Fruit fly (Drosophila melanogaster) whole organism: Measurements from ENCODE around the gene CG4496.
A peak's percentile ranks its signal among the peaks of the same experiment; 100 is the strongest.

ENCODE experiments used
- CG8478 ChIP-seq: fragments of >200 bp; optimal IDR thresholded peaks from 2 replicates; lab custom pipeline; 2018; ENCODE audit warnings: inconsistent platforms
- Dll ChIP-seq: fragments of >200 bp; optimal IDR thresholded peaks from 2 replicates; lab custom pipeline; 2017
- EcR ChIP-seq, 2 experiments: fragments of >200 bp; optimal IDR thresholded peaks; 2 replicates each; lab custom pipeline; 2017; ENCODE audit warnings: missing biosample characterization in 2 of 2, missing genetic modification characterization in 2 of 2, missing genetic modification reagents in 2 of 2
- pan ChIP-seq: fragments of >200 bp; optimal IDR thresholded peaks from 2 replicates; lab custom pipeline; 2017
- psq ChIP-seq: fragments of >200 bp; optimal IDR thresholded peaks from 2 replicates; lab custom pipeline; 2017
- usp ChIP-seq: fragments of >200 bp; optimal IDR thresholded peaks from 2 replicates; lab custom pipeline; 2017; ENCODE audit warnings: missing biosample characterization, missing genetic modification characterization, mixed read lengths

CG4496 gene

dm6 chr2L:7189674-7190073 lies at the start of gene CG4496:
TSS of gene CG4496 (minus strand) at chr2L:7190010.
- TF ChIP-seq usp = no peak
- TF ChIP-seq Dll (lab: Kevin White, UChicago) = no peak
- peak in 1 of 2 experiments; percentile 27 for TF ChIP-seq EcR (GFP tag; optimal IDR thresholded peaks at IDR 0.05; lab: Kevin White, UChicago)
- no peak for TF ChIP-seq CG8478 (lab: Kevin White, UChicago)
- no peak for TF ChIP-seq pan (lab: Kevin White, UChicago)

dm6 chr2L:7239310-7239709 lies 49.5 kb upstream of the CG4496 start:
- no peak for TF ChIP-seq Dll (lab: Kevin White, UChicago)
- no peak for TF ChIP-seq psq (lab: Kevin White, UChicago)
- TF ChIP-seq pan (lab: Kevin White, UChicago) = no peak
- TF ChIP-seq usp = no peak
- TF ChIP-seq CG8478 (lab: Kevin White, UChicago) = no peak
- TF ChIP-seq EcR (GFP tag; optimal IDR thresholded peaks at IDR 0.05; lab: Kevin White, UChicago) = no peak

dm6 chr2L:7232713-7233112 lies 42.9 kb upstream of the CG4496 start, which contains the start of gene CG43800:
TSS of gene CG43800 (minus strand) at chr2L:7232813.
- TF ChIP-seq CG8478 (lab: Kevin White, UChicago) (no peak), usp (no peak), Dll (lab: Kevin White, UChicago) (no peak), EcR (GFP tag; optimal IDR thresholded peaks at IDR 0.05; lab: Kevin White, UChicago) (no peak), pan (lab: Kevin White, UChicago) (no peak), psq (lab: Kevin White, UChicago) (no peak)

- no peak for TF ChIP-seq usp
- no peak for TF ChIP-seq pan (lab: Kevin White, UChicago)
- TF ChIP-seq psq (lab: Kevin White, UChicago) = no peak
- TF ChIP-seq Dll (lab: Kevin White, UChicago) = no peak
- TF ChIP-seq EcR (GFP tag; optimal IDR thresholded peaks at IDR 0.05; lab: Kevin White, UChicago) = no peak
These were observed 37.6 kb upstream of the CG4496 start, which contains the start of gene CG43799 for dm6 chr2L:7227434-7227833. TSS of gene CG43799 (plus strand) at chr2L:7227734.

- TF ChIP-seq usp (no peak), psq (lab: Kevin White, UChicago) (no peak), Dll (lab: Kevin White, UChicago) (no peak), pan (lab: Kevin White, UChicago) (no peak), CG8478 (lab: Kevin White, UChicago) (no peak), EcR (GFP tag; optimal IDR thresholded peaks at IDR 0.05; lab: Kevin White, UChicago) (no peak)
These were observed 36.8 kb upstream of the CG4496 start for dm6 chr2L:7226587-7226986.

- TF ChIP-seq psq (lab: Kevin White, UChicago) (no peak), pan (lab: Kevin White, UChicago) (no peak), CG8478 (lab: Kevin White, UChicago) (no peak), usp (no peak), Dll (lab: Kevin White, UChicago) (no peak), EcR (GFP tag; optimal IDR thresholded peaks at IDR 0.05; lab: Kevin White, UChicago) (no peak)
These were observed 33.0 kb upstream of the CG4496 start, which contains the start of gene mEFG1 for dm6 chr2L:7222829-7223272. TSS of gene mEFG1 (minus strand) at chr2L:7223081.

dm6 chr2L:7219650-7220267 lies 29.9 kb upstream of the CG4496 start, which contains the start of gene CG13784:
TSS of gene CG13784 (minus strand) at chr2L:7220033.
- TF ChIP-seq EcR (GFP tag; optimal IDR thresholded peaks at IDR 0.05; lab: Kevin White, UChicago) = no peak
- TF ChIP-seq psq (lab: Kevin White, UChicago) = no peak
- no peak for TF ChIP-seq pan (lab: Kevin White, UChicago)
- no peak for TF ChIP-seq usp
- no peak for TF ChIP-seq Dll (lab: Kevin White, UChicago)
- TF ChIP-seq CG8478 (lab: Kevin White, UChicago) = no peak

- TF ChIP-seq EcR (GFP tag; optimal IDR thresholded peaks at IDR 0.05; lab: Kevin White, UChicago) = no peak
These were observed 29.4 kb upstream of the CG4496 start for dm6 chr2L:7219172-7219571.

dm6 chr2L:7217931-7218330 lies 28.1 kb upstream of the CG4496 start:
- TF ChIP-seq Dll (lab: Kevin White, UChicago) (no peak), pan (lab: Kevin White, UChicago) (no peak), EcR (GFP tag; optimal IDR thresholded peaks at IDR 0.05; lab: Kevin White, UChicago) (no peak), CG8478 (lab: Kevin White, UChicago) (no peak), psq (lab: Kevin White, UChicago) (no peak), usp (no peak)

dm6 chr2L:7217059-7217458 lies 27.2 kb upstream of the CG4496 start:
- TF ChIP-seq EcR (GFP tag; optimal IDR thresholded peaks at IDR 0.05; lab: Kevin White, UChicago) = no peak
- no peak for TF ChIP-seq usp
- no peak for TF ChIP-seq Dll (lab: Kevin White, UChicago)
- TF ChIP-seq CG8478 (lab: Kevin White, UChicago) = no peak
- no peak for TF ChIP-seq pan (lab: Kevin White, UChicago)
- TF ChIP-seq psq (lab: Kevin White, UChicago) = no peak

- TF ChIP-seq CG8478 (lab: Kevin White, UChicago) (no peak), Dll (lab: Kevin White, UChicago) (no peak)
These were observed 26.5 kb upstream of the CG4496 start for dm6 chr2L:7216272-7216671.

dm6 chr2L:7215657-7216056 lies 25.8 kb upstream of the CG4496 start:
- TF ChIP-seq usp (no peak), pan (lab: Kevin White, UChicago) (no peak), EcR (GFP tag; optimal IDR thresholded peaks at IDR 0.05; lab: Kevin White, UChicago) (no peak)
